Fruit fly (Drosophila melanogaster) whole organism, wandering third instar larva: ENCODE data around the gene Mst98Ca.

Source experiments
- Abd-B ChIP-seq: fragments of >200 bp; optimal IDR thresholded peaks from 2 replicates; lab custom pipeline; 2017; ENCODE audit warnings: missing biosample characterization, missing genetic modification characterization
- CG32264 ChIP-seq: fragments of 200-800 bp; sonication (Bioruptor generic); optimal IDR thresholded peaks from 2 replicates; lab custom pipeline; 2016; ENCODE audit warnings: missing biosample characterization, missing genetic modification characterization
- CG9705 ChIP-seq: fragments of 200-800 bp; sonication (Bioruptor generic); optimal IDR thresholded peaks from 2 replicates; lab custom pipeline; 2018; ENCODE audit warnings: missing biosample characterization, mild to moderate bottlenecking, missing genetic modification characterization
- CrebA ChIP-seq: fragments of 200-800 bp; sonication (Bioruptor generic); optimal IDR thresholded peaks from 2 replicates; lab custom pipeline; 2016; ENCODE audit warnings: missing biosample characterization, mild to moderate bottlenecking, missing genetic modification characterization, borderline replicate concordance
- Dfd ChIP-seq: fragments of >200 bp; optimal IDR thresholded peaks from 2 replicates; lab custom pipeline; 2017; ENCODE audit warnings: missing biosample characterization, missing genetic modification characterization
- Dif ChIP-seq: fragments of 200-275, 200-300 bp; sonication (Bioruptor generic); optimal IDR thresholded peaks from 2 replicates; lab custom pipeline; 2018; ENCODE audit warnings: missing biosample characterization, missing genetic modification characterization; ENCODE audit not compliant: partially characterized antibody
- GATAd ChIP-seq: sonication (Bioruptor generic); optimal IDR thresholded peaks from 2 replicates; lab custom pipeline; 2016; ENCODE audit warnings: missing biosample characterization, missing genetic modification characterization
- HLH106 ChIP-seq: fragments of 200-800 bp; optimal IDR thresholded peaks from 3 replicates; lab custom pipeline; 2019; ENCODE audit warnings: missing biosample characterization, mild to moderate bottlenecking, missing genetic modification characterization, moderate library complexity
- Hnf4 ChIP-seq: fragments of 200-800 bp; sonication (Bioruptor generic); optimal IDR thresholded peaks from 2 replicates; lab custom pipeline; 2016; ENCODE audit warnings: missing biosample characterization, mild to moderate bottlenecking, missing genetic modification characterization
- Hr78 ChIP-seq: fragments of >200 bp; optimal IDR thresholded peaks from 2 replicates; lab custom pipeline; 2017; ENCODE audit warnings: missing biosample characterization, missing genetic modification characterization
- Hr83 ChIP-seq: fragments of 200-300 bp; sonication (Bioruptor generic); optimal IDR thresholded peaks from 2 replicates; lab custom pipeline; 2016; ENCODE audit warnings: missing biosample characterization, mild to moderate bottlenecking, missing genetic modification characterization, moderate library complexity; ENCODE audit not compliant: poor library complexity, severe bottlenecking
- Jra ChIP-seq: sonication (Bioruptor generic); optimal IDR thresholded peaks from 2 replicates; lab custom pipeline; 2016; ENCODE audit warnings: missing biosample characterization, missing genetic modification characterization
- Mio ChIP-seq: sonication (Bioruptor generic); optimal IDR thresholded peaks from 2 replicates; lab custom pipeline; 2016; ENCODE audit warnings: missing biosample characterization, missing genetic modification characterization
- Myc ChIP-seq: fragments of >200 bp; optimal IDR thresholded peaks from 2 replicates; lab custom pipeline; 2017
- N ChIP-seq: fragments of >200 bp; optimal IDR thresholded peaks from 2 replicates; lab custom pipeline; 2018; ENCODE audit warnings: missing biosample characterization, missing external identifiers, missing genetic modification characterization
- OdsH ChIP-seq: fragments of 200-800 bp; sonication (Bioruptor generic); optimal IDR thresholded peaks from 2 replicates; lab custom pipeline; 2016; ENCODE audit warnings: missing biosample characterization, mild to moderate bottlenecking, missing genetic modification characterization
- Rel ChIP-seq, 2 experiments: fragments of 200-800 bp; sonication (Bioruptor generic) in 1 of 2; optimal IDR thresholded peaks; 2 replicates in 1 of 2; 3 replicates in 1 of 2; lab custom pipeline; 2016 to 2019; ENCODE audit warnings: mild to moderate bottlenecking in 2 of 2, missing biosample characterization in 2 of 2, missing genetic modification characterization in 2 of 2, moderate library complexity in 1 of 2
- Sp1 ChIP-seq: fragments of 200-800 bp; sonication (Bioruptor generic); optimal IDR thresholded peaks from 3 replicates; lab custom pipeline; 2019; ENCODE audit warnings: missing biosample characterization, mild to moderate bottlenecking, missing genetic modification characterization, moderate library complexity
- Vsx2 ChIP-seq: fragments of 200-300, 225-300 bp; sonication (Bioruptor generic); optimal IDR thresholded peaks from 2 replicates; lab custom pipeline; 2018; ENCODE audit warnings: missing biosample characterization, missing genetic modification characterization; ENCODE audit not compliant: partially characterized antibody
- br ChIP-seq: fragments of 200-800 bp; sonication (Bioruptor generic); optimal IDR thresholded peaks from 2 replicates; lab custom pipeline; 2016; ENCODE audit warnings: missing biosample characterization, missing genetic modification characterization
- dl ChIP-seq, 2 experiments: fragments of 175-275, 200-275 bp in 1 of 2; fragments of 200-275 bp in 1 of 2; sonication (Bioruptor generic); optimal IDR thresholded peaks; lab custom pipeline; 2018; ENCODE audit warnings: mild to moderate bottlenecking in 2 of 2, missing biosample characterization in 2 of 2, missing genetic modification characterization in 2 of 2, moderate library complexity in 2 of 2; ENCODE audit not compliant: partially characterized antibody in 2 of 2, insufficient read depth in 1 of 2
- dmrt93B ChIP-seq: fragments of 200-800 bp; sonication (Bioruptor generic); optimal IDR thresholded peaks from 2 replicates; lab custom pipeline; 2018; ENCODE audit warnings: missing biosample characterization, mild to moderate bottlenecking, missing genetic modification characterization
- dsf ChIP-seq: sonication (Bioruptor generic); optimal IDR thresholded peaks from 2 replicates; lab custom pipeline; 2016; ENCODE audit warnings: missing biosample characterization, missing genetic modification characterization, borderline replicate concordance
- ey ChIP-seq: fragments of 200-800 bp; sonication (Bioruptor generic); optimal IDR thresholded peaks from 2 replicates; lab custom pipeline; 2016; ENCODE audit warnings: missing biosample characterization, missing genetic modification characterization
- foxo ChIP-seq, 2 experiments: fragments of 200-800 bp; sonication (Bioruptor generic); optimal IDR thresholded peaks; 2 replicates in 1 of 2; 3 replicates in 1 of 2; lab custom pipeline; 2016 to 2017; ENCODE audit warnings: missing biosample characterization in 2 of 2, missing genetic modification characterization in 2 of 2
- fru ChIP-seq: fragments of 200-800 bp; sonication (Bioruptor generic); optimal IDR thresholded peaks from 3 replicates; lab custom pipeline; 2016; ENCODE audit warnings: missing biosample characterization, mild to moderate bottlenecking, missing genetic modification characterization
- h ChIP-seq: fragments of 200-800 bp; sonication (Bioruptor generic); optimal IDR thresholded peaks from 3 replicates; lab custom pipeline; 2016; ENCODE audit warnings: missing biosample characterization, mild to moderate bottlenecking, missing genetic modification characterization
- lola ChIP-seq: fragments of >200 bp; optimal IDR thresholded peaks from 2 replicates; lab custom pipeline; 2017; ENCODE audit warnings: missing biosample characterization, missing genetic modification characterization
- psq ChIP-seq: fragments of 200-800 bp; sonication (Bioruptor generic); optimal IDR thresholded peaks from 3 replicates; lab custom pipeline; 2017; ENCODE audit warnings: missing biosample characterization, mild to moderate bottlenecking, missing genetic modification characterization, moderate library complexity
- rgr ChIP-seq: fragments of 200-800 bp; sonication (Bioruptor generic); optimal IDR thresholded peaks from 3 replicates; lab custom pipeline; 2016; ENCODE audit warnings: missing biosample characterization, mild to moderate bottlenecking, missing genetic modification characterization
- sage ChIP-seq: fragments of 200-800 bp; sonication (Bioruptor generic); optimal IDR thresholded peaks from 2 replicates; lab custom pipeline; 2016; ENCODE audit warnings: missing biosample characterization, mild to moderate bottlenecking, missing genetic modification characterization
- sv ChIP-seq: fragments of 200-800 bp; sonication (Bioruptor generic); optimal IDR thresholded peaks from 3 replicates; lab custom pipeline; 2016; ENCODE audit warnings: missing biosample characterization, missing genetic modification characterization
- tai ChIP-seq: sonication (Bioruptor generic); optimal IDR thresholded peaks from 2 replicates; lab custom pipeline; 2016; ENCODE audit warnings: missing biosample characterization, missing genetic modification characterization
- usp ChIP-seq: fragments of >200 bp; optimal IDR thresholded peaks from 2 replicates; lab custom pipeline; 2017; ENCODE audit warnings: missing biosample characterization, missing genetic modification characterization
- woc ChIP-seq: sonication (Bioruptor generic); optimal IDR thresholded peaks from 2 replicates; lab custom pipeline; 2016; ENCODE audit warnings: missing biosample characterization, mild to moderate bottlenecking, missing genetic modification characterization

Gene Mst98Ca

dm6 chr3R:28331126-28331490 is 40.0 kb downstream of the Mst98Ca start:
- no peak for TF ChIP-seq rgr
- no peak for TF ChIP-seq Dif
- TF ChIP-seq Dfd (GFP tag; lab: Kevin White, UChicago): no peak
- no peak for TF ChIP-seq CG32264 (GFP tag; lab: Kevin White, UChicago)
- no peak for TF ChIP-seq dsf (GFP tag; lab: Kevin White, UChicago)
- no peak for TF ChIP-seq CG9705
- TF ChIP-seq ey (GFP tag; lab: Kevin White, UChicago): no peak
- TF ChIP-seq sage (GFP tag; lab: Kevin White, UChicago): no peak
- no peak for TF ChIP-seq psq (GFP tag; lab: Kevin White, UChicago)
- TF ChIP-seq Hnf4: no peak
- TF ChIP-seq Rel (GFP tag; optimal IDR thresholded peaks at IDR 0.05; lab: Kevin White, UChicago): no peak
- no peak for TF ChIP-seq Rel (tag; optimal IDR thresholded peaks at IDR 0.05; lab: Kevin White, UChicago)
- TF ChIP-seq foxo (GFP tag; optimal IDR thresholded peaks at IDR 0.05; lab: Kevin White, UChicago): no peak
- no peak for TF ChIP-seq Jra
- TF ChIP-seq CrebA (GFP tag; lab: Kevin White, UChicago): no peak
- TF ChIP-seq dmrt93B (GFP tag; lab: Kevin White, UChicago): no peak
- no peak for TF ChIP-seq Abd-B (GFP tag; lab: Kevin White, UChicago)
- no peak for TF ChIP-seq br (GFP tag; lab: Kevin White, UChicago)
- TF ChIP-seq lola (GFP tag; lab: Kevin White, UChicago): no peak
- TF ChIP-seq N: no peak
- TF ChIP-seq HLH106 (tag; lab: Kevin White, UChicago): no peak
- TF ChIP-seq, all 38 proteins: peak for 0

- peak in 1 of 2 experiments; percentile 12 for TF ChIP-seq foxo (GFP tag; optimal IDR thresholded peaks at IDR 0.05; lab: Kevin White, UChicago)
- peak; percentile 20 for TF ChIP-seq psq (GFP tag; lab: Kevin White, UChicago)
- TF ChIP-seq sv (GFP tag; lab: Kevin White, UChicago): peak; percentile 33
- no peak for TF ChIP-seq Sp1 (GFP tag; lab: Kevin White, UChicago)
- peak; percentile 15 for TF ChIP-seq rgr
- TF ChIP-seq tai (GFP tag; lab: Kevin White, UChicago): no peak
- TF ChIP-seq, all 38 proteins: peak for 4
Measured at dm6 chr3R:28332137-28332671, 41.1 kb downstream of the Mst98Ca start.

dm6 chr3R:28332674-28333421 is 41.7 kb downstream of the Mst98Ca start:
- TF ChIP-seq Hr78 (no peak), Rel (GFP tag; optimal IDR thresholded peaks at IDR 0.05; lab: Kevin White, UChicago) (no peak), Rel (tag; optimal IDR thresholded peaks at IDR 0.05; lab: Kevin White, UChicago) (peak; percentile 12), psq (GFP tag; lab: Kevin White, UChicago) (peak; percentile 40)

- TF ChIP-seq Vsx2 (GFP tag; lab: Kevin White, UChicago) (no peak), Sp1 (GFP tag; lab: Kevin White, UChicago) (peak; percentile 81), psq (GFP tag; lab: Kevin White, UChicago) (peak; percentile 69), OdsH (peak; percentile 64), N (no peak), sv (GFP tag; lab: Kevin White, UChicago) (peak; percentile 77), Mio (peak; percentile 41), Jra (peak; percentile 42), ey (GFP tag; lab: Kevin White, UChicago) (peak; percentile 80), tai (GFP tag; lab: Kevin White, UChicago) (no peak), h (GFP tag; lab: Kevin White, UChicago) (peak; percentile 80), dmrt93B (GFP tag; lab: Kevin White, UChicago) (peak; percentile 74), Hr78 (no peak), br (GFP tag; lab: Kevin White, UChicago) (peak; percentile 76), rgr (peak; percentile 80), Hr83 (GFP tag; lab: Kevin White, UChicago) (peak; percentile 62), Dfd (GFP tag; lab: Kevin White, UChicago) (no peak), usp (GFP tag; lab: Kevin White, UChicago) (no peak), foxo (GFP tag; optimal IDR thresholded peaks at IDR 0.05; lab: Kevin White, UChicago) (peak in 1 of 2 experiments; percentile 84), HLH106 (tag; lab: Kevin White, UChicago) (peak; percentile 88), fru (GFP tag; lab: Kevin White, UChicago) (peak; percentile 76), sage (GFP tag; lab: Kevin White, UChicago) (no peak), Hnf4 (peak; percentile 83), GATAd (GFP tag; lab: Kevin White, UChicago) (peak; percentile 54), dl (GFP tag; optimal IDR thresholded peaks at IDR 0.05; lab: Kevin White, UChicago; ENCODE audit: insufficient read depth in 1 of 2, partially characterized antibody in 2 of 2) (no peak), CG9705 (peak; percentile 80), woc (peak; percentile 57), Rel (GFP tag; optimal IDR thresholded peaks at IDR 0.05; lab: Kevin White, UChicago) (no peak), Rel (tag; optimal IDR thresholded peaks at IDR 0.05; lab: Kevin White, UChicago) (peak; percentile 47), lola (GFP tag; lab: Kevin White, UChicago) (no peak), Myc (lab: Kevin White, UChicago) (peak; percentile 72)
- TF ChIP-seq, all 38 proteins: peak for 21
Measured at dm6 chr3R:28335462-28335998, 44.4 kb downstream of the Mst98Ca start.
